Fruit fly (Drosophila melanogaster) whole organism, embryonic: Measurements from ENCODE around the gene CG9839.

Source experiments
- Atf-2 ChIP-seq: fragments of 200-800 bp; sonication (Bioruptor generic); optimal IDR thresholded peaks from 2 replicates; lab custom pipeline; 2016; ENCODE audit warnings: missing biosample characterization, missing genetic modification characterization
- Atf3 ChIP-seq: fragments of 200-800 bp; sonication (Bioruptor generic); optimal IDR thresholded peaks from 3 replicates; lab custom pipeline; 2016; ENCODE audit warnings: missing biosample characterization, missing genetic modification characterization
- C15 ChIP-seq: fragments of 200-800 bp; sonication (Bioruptor generic); IDR thresholded peaks from 3 replicates; pipeline ENCODE4 v1.3.6; 2022; ENCODE audit warnings: missing biosample characterization, missing genetic modification characterization
- CG13624 ChIP-seq: fragments of 200-800 bp; sonication (Bioruptor generic); optimal IDR thresholded peaks from 2 replicates; lab custom pipeline; 2016; ENCODE audit warnings: missing biosample characterization, missing genetic modification characterization
- CG14710 ChIP-seq: fragments of 200-800 bp; sonication (Bioruptor generic); optimal IDR thresholded peaks from 3 replicates; lab custom pipeline; 2019; ENCODE audit warnings: missing biosample characterization, mild to moderate bottlenecking, missing genetic modification characterization, moderate library complexity
- CG15601 ChIP-seq: fragments of 200-800 bp; sonication (Bioruptor generic); optimal IDR thresholded peaks from 3 replicates; lab custom pipeline; 2019; ENCODE audit warnings: missing biosample characterization, mild to moderate bottlenecking, missing genetic modification characterization, moderate library complexity
- CG16863 ChIP-seq: fragments of 200-800 bp; sonication (Bioruptor generic); optimal IDR thresholded peaks from 3 replicates; lab custom pipeline; 2016; ENCODE audit warnings: missing biosample characterization, missing genetic modification characterization
- CG18262 ChIP-seq: fragments of 200-800 bp; optimal IDR thresholded peaks from 3 replicates; lab custom pipeline; 2019; ENCODE audit warnings: missing biosample characterization, mild to moderate bottlenecking, missing genetic modification characterization, moderate library complexity
- CG18476 ChIP-seq: fragments of 200-800 bp; sonication (Bioruptor generic); optimal IDR thresholded peaks from 2 replicates; lab custom pipeline; 2016; ENCODE audit warnings: missing biosample characterization, mild to moderate bottlenecking, missing genetic modification characterization
- CG18619 ChIP-seq: fragments of 200-800 bp; sonication (Bioruptor generic); optimal IDR thresholded peaks from 3 replicates; lab custom pipeline; 2017; ENCODE audit warnings: missing biosample characterization, mild to moderate bottlenecking, missing genetic modification characterization
- CG2202 ChIP-seq: fragments of 200-800 bp; sonication (Bioruptor generic); optimal IDR thresholded peaks from 2 replicates; lab custom pipeline; 2018; ENCODE audit warnings: missing biosample characterization, mild to moderate bottlenecking, missing genetic modification characterization
- CG31441 ChIP-seq: fragments of 200-800 bp; sonication (Bioruptor generic); IDR thresholded peaks from 2 replicates; pipeline ENCODE4 v1.3.6; 2022; ENCODE audit warnings: missing biosample characterization, missing genetic modification characterization
- CG3163 ChIP-seq: fragments of 200-800 bp; sonication (Bioruptor generic); optimal IDR thresholded peaks from 3 replicates; lab custom pipeline; 2016; ENCODE audit warnings: missing biosample characterization, missing genetic modification characterization
- CG42726 ChIP-seq: fragments of 200-800 bp; sonication (Bioruptor generic); IDR thresholded peaks from 2 replicates; pipeline ENCODE4 v1.3.6; 2022; ENCODE audit warnings: missing biosample characterization, missing genetic modification characterization; ENCODE audit not compliant: partially characterized antibody
- CG4707 ChIP-seq: fragments of 200-800 bp; sonication (Bioruptor generic); optimal IDR thresholded peaks from 2 replicates; lab custom pipeline; 2018; ENCODE audit warnings: missing biosample characterization, mild to moderate bottlenecking, missing genetic modification characterization, moderate library complexity
- CG7963 ChIP-seq: fragments of 200-800 bp; sonication (Bioruptor generic); IDR thresholded peaks from 3 replicates; pipeline ENCODE4 v1.3.6; 2022; ENCODE audit warnings: missing biosample characterization, missing genetic modification characterization; ENCODE audit not compliant: partially characterized antibody
- CG9437 ChIP-seq: fragments of 200-800 bp; sonication (Bioruptor generic); optimal IDR thresholded peaks from 2 replicates; lab custom pipeline; 2018; ENCODE audit warnings: missing biosample characterization, mild to moderate bottlenecking, missing genetic modification characterization
- CG9876 ChIP-seq: fragments of 200-800 bp; sonication (Bioruptor generic); optimal IDR thresholded peaks from 2 replicates; lab custom pipeline; 2016; ENCODE audit warnings: missing biosample characterization, missing genetic modification characterization
- Deaf1 ChIP-seq: fragments of 200-800 bp; optimal IDR thresholded peaks from 3 replicates; lab custom pipeline; 2019; ENCODE audit warnings: missing biosample characterization, mild to moderate bottlenecking, missing genetic modification characterization, moderate library complexity
- Dfd ChIP-seq, 2 experiments: fragments of >200 bp; optimal IDR thresholded peaks; 2 replicates each; lab custom pipeline; 2017; ENCODE audit warnings: missing biosample characterization in 2 of 2, missing genetic modification characterization in 2 of 2
- Doc3 ChIP-seq: fragments of 200-800 bp; sonication (Bioruptor generic); IDR thresholded peaks from 3 replicates; pipeline ENCODE4 v1.3.6; 2022; ENCODE audit warnings: missing biosample characterization, missing genetic modification characterization; ENCODE audit not compliant: partially characterized antibody
- HLH3B ChIP-seq: fragments of 200-800 bp; sonication (Bioruptor generic); IDR thresholded peaks from 2 replicates; pipeline ENCODE4 v1.3.6; 2022; ENCODE audit warnings: missing biosample characterization, missing genetic modification characterization
- Tbp ChIP-seq: fragments of >200 bp; optimal IDR thresholded peaks from 2 replicates; lab custom pipeline; 2018; ENCODE audit warnings: missing biosample characterization, missing genetic modification characterization
- Trl ChIP-seq, 3 experiments: fragments of >200 bp in 2 of 3; fragments of 200-800 bp in 1 of 3; sonication (Bioruptor generic) in 1 of 3; optimal IDR thresholded peaks; 2 replicates in 1 of 3; 3 replicates in 2 of 3; lab custom pipeline; 2016 to 2017; ENCODE audit warnings: missing biosample characterization in 1 of 3, missing genetic modification characterization in 1 of 3
- Xrp1 ChIP-seq: fragments of 200-800 bp; sonication (Bioruptor generic); IDR thresholded peaks from 2 replicates; pipeline ENCODE4 v1.3.6; 2022; ENCODE audit warnings: missing biosample characterization, missing genetic modification characterization
- ash1 ChIP-seq: fragments of 200-800 bp; sonication (Bioruptor generic); optimal IDR thresholded peaks from 2 replicates; lab custom pipeline; 2018; ENCODE audit warnings: missing biosample characterization, mild to moderate bottlenecking, missing genetic modification characterization
- cg ChIP-seq: fragments of 200-800 bp; sonication (Bioruptor generic); optimal IDR thresholded peaks from 3 replicates; lab custom pipeline; 2019; ENCODE audit warnings: missing biosample characterization, mild to moderate bottlenecking, missing genetic modification characterization, moderate library complexity
- dan ChIP-seq: fragments of 200-800 bp; sonication (Bioruptor generic); IDR thresholded peaks from 2 replicates; pipeline ENCODE4 v1.3.6; 2022; ENCODE audit warnings: missing biosample characterization, missing genetic modification characterization
- fd102C ChIP-seq: fragments of 200-800 bp; sonication (Bioruptor generic); optimal IDR thresholded peaks from 2 replicates; lab custom pipeline; 2018; ENCODE audit warnings: missing biosample characterization, mild to moderate bottlenecking, missing genetic modification characterization, moderate library complexity
- gcm ChIP-seq: fragments of 200-800 bp; sonication (Bioruptor generic); optimal IDR thresholded peaks from 2 replicates; lab custom pipeline; 2019; ENCODE audit warnings: missing biosample characterization, mild to moderate bottlenecking, missing genetic modification characterization, moderate library complexity
- gsb-n ChIP-seq: fragments of 200-800 bp; sonication (Bioruptor generic); optimal IDR thresholded peaks from 3 replicates; lab custom pipeline; 2018; ENCODE audit warnings: missing biosample characterization, mild to moderate bottlenecking, missing genetic modification characterization
- her ChIP-seq: fragments of 200-800 bp; sonication (Bioruptor generic); optimal IDR thresholded peaks from 2 replicates; lab custom pipeline; 2016; ENCODE audit warnings: missing biosample characterization, missing genetic modification characterization
- jumu ChIP-seq: fragments of 200-800 bp; sonication (Bioruptor generic); optimal IDR thresholded peaks from 3 replicates; lab custom pipeline; 2016; ENCODE audit warnings: missing biosample characterization, missing genetic modification characterization
- nerfin-1 ChIP-seq: fragments of 200-800 bp; sonication (Bioruptor generic); optimal IDR thresholded peaks from 3 replicates; lab custom pipeline; 2019; ENCODE audit warnings: missing biosample characterization, mild to moderate bottlenecking, missing genetic modification characterization, moderate library complexity
- odd ChIP-seq: fragments of 200-800 bp; sonication (Bioruptor generic); optimal IDR thresholded peaks from 2 replicates; lab custom pipeline; 2017; ENCODE audit warnings: missing biosample characterization, mild to moderate bottlenecking, missing genetic modification characterization
- pros ChIP-seq: fragments of 200-800 bp; sonication (Bioruptor generic); optimal IDR thresholded peaks from 3 replicates; lab custom pipeline; 2019; ENCODE audit warnings: missing biosample characterization, mild to moderate bottlenecking, missing genetic modification characterization, moderate library complexity
- pzg ChIP-seq: fragments of 200-800 bp; sonication (Bioruptor generic); optimal IDR thresholded peaks from 3 replicates; lab custom pipeline; 2018; ENCODE audit warnings: missing biosample characterization, mild to moderate bottlenecking, missing genetic modification characterization, moderate library complexity
- repo ChIP-seq: fragments of 200-800 bp; sonication (Bioruptor generic); optimal IDR thresholded peaks from 2 replicates; lab custom pipeline; 2016; ENCODE audit warnings: missing biosample characterization, missing genetic modification characterization
- salm ChIP-seq: fragments of 200-800 bp; sonication (Bioruptor generic); optimal IDR thresholded peaks from 2 replicates; lab custom pipeline; 2018; ENCODE audit warnings: missing biosample characterization, mild to moderate bottlenecking, missing genetic modification characterization
- sens ChIP-seq: fragments of 200-800 bp; sonication (Bioruptor generic); peaks from one replicate; lab custom pipeline; 2016; ENCODE audit warnings: missing biosample characterization, missing genetic modification characterization
- sqz ChIP-seq: fragments of 200-800 bp; sonication (Bioruptor generic); optimal IDR thresholded peaks from 3 replicates; lab custom pipeline; 2018; ENCODE audit warnings: missing biosample characterization, mild to moderate bottlenecking, missing genetic modification characterization
- tll ChIP-seq, 2 experiments: fragments of 200-800 bp in 1 of 2; fragments of >200 bp in 1 of 2; sonication (Bioruptor generic) in 1 of 2; optimal IDR thresholded peaks; 2 replicates each; lab custom pipeline; 2017 to 2019; ENCODE audit warnings: missing biosample characterization in 2 of 2, missing genetic modification characterization in 2 of 2, mild to moderate bottlenecking in 1 of 2, moderate library complexity in 1 of 2
- trem ChIP-seq: fragments of 200-800 bp; optimal IDR thresholded peaks from 3 replicates; lab custom pipeline; 2019; ENCODE audit warnings: missing biosample characterization, mild to moderate bottlenecking, missing genetic modification characterization, moderate library complexity
- trh ChIP-seq: fragments of 200-800 bp; sonication (Bioruptor generic); optimal IDR thresholded peaks from 2 replicates; lab custom pipeline; 2016; ENCODE audit warnings: missing biosample characterization, missing genetic modification characterization
- usp ChIP-seq: fragments of >200 bp; optimal IDR thresholded peaks from 2 replicates; lab custom pipeline; 2017; ENCODE audit warnings: missing biosample characterization, missing genetic modification characterization
- vfl ChIP-seq: fragments of 200-800 bp; sonication (Bioruptor generic); optimal IDR thresholded peaks from 2 replicates; lab custom pipeline; 2016; ENCODE audit warnings: missing biosample characterization, missing genetic modification characterization
- wor ChIP-seq: fragments of 200-800 bp; sonication (Bioruptor generic); IDR thresholded peaks from 2 replicates; pipeline ENCODE4 v1.3.6; 2022; ENCODE audit warnings: missing biosample characterization, missing genetic modification characterization
- z ChIP-seq: fragments of 200-800 bp; sonication (Bioruptor generic); IDR thresholded peaks from 3 replicates; pipeline ENCODE4 v1.3.6; 2022; ENCODE audit warnings: missing biosample characterization, missing genetic modification characterization
- zf30C ChIP-seq: fragments of 200-800 bp; sonication (Bioruptor generic); optimal IDR thresholded peaks from 3 replicates; lab custom pipeline; 2018; ENCODE audit warnings: missing biosample characterization, mild to moderate bottlenecking, missing genetic modification characterization
- zfh1 ChIP-seq: fragments of 200-800 bp; sonication (Bioruptor generic); IDR thresholded peaks from 3 replicates; pipeline ENCODE4 v1.3.6; 2022; ENCODE audit warnings: missing biosample characterization, missing genetic modification characterization

CG9839 gene

dm6 chr3R:8849373-8850228, 44.0 kb upstream of the CG9839 start (continued):
- no peak for TF ChIP-seq tll (GFP tag; optimal IDR thresholded peaks at IDR 0.05; lab: Kevin White, UChicago)
- TF ChIP-seq CG4707 (GFP tag; lab: Kevin White, UChicago) = no peak
- no peak for TF ChIP-seq trh (GFP tag; lab: Kevin White, UChicago)
- no peak for TF ChIP-seq pzg (GFP tag; lab: Kevin White, UChicago)
- TF ChIP-seq ash1 (GFP tag; lab: Kevin White, UChicago) = no peak
- no peak for TF ChIP-seq usp (GFP tag; lab: Kevin White, UChicago)
- TF ChIP-seq jumu = no peak
- no peak for TF ChIP-seq CG18476 (GFP tag; lab: Kevin White, UChicago)
- TF ChIP-seq CG7963 (GFP tag; lab: Robert Waterston, UW) = no peak
- TF ChIP-seq trem (tag; lab: Kevin White, UChicago) = peak; percentile 20
- TF ChIP-seq nerfin-1 (tag; lab: Kevin White, UChicago) = no peak
- TF ChIP-seq dan (GFP tag; lab: Robert Waterston, UW) = no peak
- no peak for TF ChIP-seq HLH3B
- TF ChIP-seq Tbp (GFP tag; lab: Kevin White, UChicago) = no peak
- no peak for TF ChIP-seq wor (GFP tag; lab: Robert Waterston, UW)
- TF ChIP-seq Dfd (GFP tag; optimal IDR thresholded peaks at IDR 0.05; lab: Kevin White, UChicago) = no peak
- TF ChIP-seq CG9876 = no peak
- no peak for TF ChIP-seq odd (GFP tag; lab: Kevin White, UChicago)
- TF ChIP-seq fd102C (GFP tag; lab: Kevin White, UChicago) = peak; percentile 28
- peak; percentile 63; the same call in 1 of the 3 replicates for TF ChIP-seq zfh1 (GFP tag; lab: Robert Waterston, UW)
- no peak for TF ChIP-seq Atf-2 (GFP tag; lab: Kevin White, UChicago)
- TF ChIP-seq vfl = no peak
- TF ChIP-seq CG13624 (GFP tag; lab: Kevin White, UChicago) = no peak
- no peak for TF ChIP-seq Deaf1
- TF ChIP-seq pros (GFP tag; lab: Kevin White, UChicago) = peak; percentile 14
- TF ChIP-seq C15 (GFP tag; lab: Robert Waterston, UW) = no peak
- no peak for TF ChIP-seq her (GFP tag; lab: Kevin White, UChicago)
- TF ChIP-seq Atf3 (GFP tag; lab: Kevin White, UChicago) = no peak
- TF ChIP-seq repo (GFP tag; lab: Kevin White, UChicago) = no peak
- no peak for TF ChIP-seq Doc3
- no peak for TF ChIP-seq salm (tag; lab: Kevin White, UChicago)
- TF ChIP-seq CG18262 (tag; lab: Kevin White, UChicago) = peak; percentile 54
- TF ChIP-seq CG9437 (GFP tag; lab: Kevin White, UChicago) = no peak

dm6 chr3R:8848190-8848589, 42.6 kb upstream of the CG9839 start:
- TF ChIP-seq zf30C (peak; percentile 41), CG16863 (GFP tag; lab: Kevin White, UChicago) (no peak), tll (GFP tag; optimal IDR thresholded peaks at IDR 0.05; lab: Kevin White, UChicago) (peak in 1 of 2 experiments; percentile 80), gcm (GFP tag; lab: Kevin White, UChicago) (peak; percentile 20), z (peak; percentile 69), CG3163 (GFP tag; lab: Kevin White, UChicago) (peak; percentile 37), sqz (peak; percentile 40), CG31441 (no peak), sens (GFP tag; lab: Kevin White, UChicago) (peak; percentile 2), CG2202 (tag; lab: Kevin White, UChicago) (no peak), gsb-n (peak; percentile 51), cg (peak; percentile 66), Trl (optimal IDR thresholded peaks at IDR 0.05; lab: Kevin White, UChicago) (peak in 1 of 2 experiments; percentile 1), Trl (GFP tag; optimal IDR thresholded peaks at IDR 0.05; lab: Kevin White, UChicago) (no peak), Xrp1 (peak; percentile 30; the same call in 1 of the 2 replicates), CG18619 (no peak), CG42726 (GFP tag; lab: Robert Waterston, UW) (no peak), CG14710 (no peak), CG15601 (no peak)
